Fruit fly (Drosophila melanogaster): ENCODE results near the gene CG4119.

Gene CG4119

DNA sequence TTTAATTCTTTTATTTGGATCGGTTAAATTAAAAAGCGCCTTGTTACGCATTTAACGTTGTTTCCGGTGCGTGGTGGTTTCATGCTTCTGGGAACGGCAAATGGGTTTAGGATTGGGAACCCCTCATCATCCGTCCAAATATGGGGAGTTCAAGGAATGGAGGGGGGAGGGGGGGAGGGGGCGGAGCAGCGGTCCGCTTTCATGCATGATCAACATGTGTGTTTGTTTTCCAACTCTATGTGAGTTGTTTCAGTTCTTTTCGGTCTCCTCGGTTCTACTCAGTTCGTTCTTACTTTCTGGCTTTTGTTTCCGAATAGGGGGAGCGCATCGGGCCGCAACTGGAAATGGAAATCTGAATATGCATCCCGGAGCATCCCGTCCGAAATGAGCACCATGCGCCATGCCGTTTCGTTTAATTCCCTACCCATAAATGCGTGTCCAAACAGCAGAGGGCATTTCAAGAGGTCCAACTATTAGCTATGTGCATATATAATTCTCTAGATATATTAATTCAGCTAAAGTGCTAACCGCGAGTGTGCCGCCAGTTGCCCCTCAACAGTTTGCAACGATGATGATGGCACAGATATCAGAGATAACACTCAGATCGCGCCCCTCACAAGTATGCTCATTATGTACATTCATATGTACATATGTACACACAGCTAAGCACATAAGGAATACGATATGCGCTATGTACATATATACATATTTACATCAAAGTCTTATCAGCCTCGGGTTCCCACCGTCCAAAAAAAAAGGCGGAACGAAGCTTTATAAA, 11.7 kb downstream of the CG4119 start (continued):
- TF ChIP-seq trem (tag; optimal IDR thresholded peaks at IDR 0.05) (peak; percentile 49), caup (GFP tag; optimal IDR thresholded peaks at IDR 0.05; ENCODE audit: severe bottlenecking) (peak; percentile 97), CG11247 (GFP tag; IDR thresholded peaks at IDR 0.05) (peak; percentile 93), fd64A (GFP tag; optimal IDR thresholded peaks at IDR 0.05) (peak; percentile 99), CG11456 (GFP tag; IDR thresholded peaks at IDR 0.05) (peak; percentile 91), CG11085 (GFP tag; IDR thresholded peaks at IDR 0.05) (peak; percentile 69; the same call in 1 of the 2 replicates), Tbp (GFP tag; optimal IDR thresholded peaks at IDR 0.05) (no peak), CG8290 (GFP tag; optimal IDR thresholded peaks at IDR 0.05) (peak; percentile 86), CG8290 (tag; optimal IDR thresholded peaks at IDR 0.05) (peak; percentile 98 to 99), Dip2 (GFP tag; IDR thresholded peaks at IDR 0.05) (no peak), ac (GFP tag; optimal IDR thresholded peaks at IDR 0.05) (peak; percentile 94), prd (optimal IDR thresholded peaks at IDR 0.05) (no peak), prd (GFP tag; IDR thresholded peaks at IDR 0.05) (peak; percentile 72; the same call in 2 of the 3 replicates), CG10274 (GFP tag; optimal IDR thresholded peaks at IDR 0.05) (peak; percentile 77), knrl (GFP tag; IDR thresholded peaks at IDR 0.05; ENCODE audit: partially characterized antibody) (no peak), Hey (tag; optimal IDR thresholded peaks at IDR 0.05) (peak; percentile 94), Mes4 (GFP tag; optimal IDR thresholded peaks at IDR 0.05) (peak; percentile 92), Doc2 (GFP tag; IDR thresholded peaks at IDR 0.05) (no peak), org-1 (GFP tag; optimal IDR thresholded peaks at IDR 0.05) (peak; percentile 92), repo (GFP tag; optimal IDR thresholded peaks at IDR 0.05) (peak; percentile 87), Ets97D (GFP tag; optimal IDR thresholded peaks at IDR 0.05) (peak; percentile 71), CG9727 (GFP tag; optimal IDR thresholded peaks at IDR 0.05) (peak; percentile 94), CG17359 (tag; optimal IDR thresholded peaks at IDR 0.05) (peak; percentile 97), cg (GFP tag; optimal IDR thresholded peaks at IDR 0.05) (no peak), CG2875 (GFP tag; optimal IDR thresholded peaks at IDR 0.05) (peak; percentile 97), CG32772 (GFP tag; IDR thresholded peaks at IDR 0.05) (peak; percentile 61), inv (GFP tag; IDR thresholded peaks at IDR 0.05; ENCODE audit: partially characterized antibody) (no peak), ci (GFP tag; IDR thresholded peaks at IDR 0.05) (peak; percentile 97), CG10654 (GFP tag; optimal IDR thresholded peaks at IDR 0.05) (peak; percentile 87), gt (GFP tag; IDR thresholded peaks at IDR 0.05) (peak; percentile 71), Xrp1 (GFP tag; IDR thresholded peaks at IDR 0.05) (peak; percentile 97), gcm2 (GFP tag; optimal IDR thresholded peaks at IDR 0.05) (peak; percentile 74), wdn (GFP tag; IDR thresholded peaks at IDR 0.05) (peak; percentile 74; the same call in 1 of the 2 replicates), chm (GFP tag; IDR thresholded peaks at IDR 0.05) (peak; percentile 95), cato (GFP tag; optimal IDR thresholded peaks at IDR 0.05; ENCODE audit: borderline replicate concordance) (peak; percentile 79), wek (GFP tag; optimal IDR thresholded peaks at IDR 0.05) (peak; percentile 97), nau (GFP tag; optimal IDR thresholded peaks at IDR 0.05) (peak; percentile 96), amos (GFP tag; IDR thresholded peaks at IDR 0.05; ENCODE audit: partially characterized antibody) (no peak), CG6683 (GFP tag; optimal IDR thresholded peaks at IDR 0.05) (peak; percentile 91), pfk (GFP tag; optimal IDR thresholded peaks at IDR 0.05) (peak; percentile 85), C15 (GFP tag; IDR thresholded peaks at IDR 0.05) (peak; percentile 84; the same call in 2 of the 3 replicates), bsh (GFP tag; optimal IDR thresholded peaks at IDR 0.05) (peak in 1 of 2 experiments; percentile 95), maf-S (GFP tag; optimal IDR thresholded peaks at IDR 0.05) (peak; percentile 90), psq (GFP tag; optimal IDR thresholded peaks at IDR 0.05) (peak; percentile 76), ham (GFP tag; IDR thresholded peaks at IDR 0.05) (peak; percentile 56; the same call in 1 of the 2 replicates), bigmax (GFP tag; optimal IDR thresholded peaks at IDR 0.05) (peak; percentile 73), p53 (GFP tag; optimal IDR thresholded peaks at IDR 0.05) (peak; percentile 77), Bteb2 (GFP tag; optimal IDR thresholded peaks at IDR 0.05) (peak; percentile 87), crp (GFP tag; optimal IDR thresholded peaks at IDR 0.05) (peak in 1 of 2 experiments; percentile 55)

All from whole organism, embryonic.